Fruit fly (Drosophila melanogaster): ENCODE data around the gene CG15337.

CG15337 gene

dm6 chrX:8163452-8163851 lies 3.6 kb downstream of the CG15337 start:
- TF ChIP-seq CG4496 (GFP tag; IDR thresholded peaks at IDR 0.05) = peak; percentile 69
- TF ChIP-seq CG14655 (GFP tag; optimal IDR thresholded peaks at IDR 0.05) = peak; percentile 73
- TF ChIP-seq CG8301 (tag; optimal IDR thresholded peaks at IDR 0.05) = peak; percentile 78
- TF ChIP-seq CG12605 (GFP tag; IDR thresholded peaks at IDR 0.05) = 0 out of 2 replicates have a peak, but pooled peaks have one; percentile 12
- TF ChIP-seq fd96Ca (GFP tag; IDR thresholded peaks at IDR 0.05) = no peak
- TF ChIP-seq Ets98B (GFP tag; IDR thresholded peaks at IDR 0.05) = peak; percentile 25; the same call in 1 of the 2 replicates

dm6 chrX:8165608-8166007 lies 5.8 kb downstream of the CG15337 start, which contains the start of gene Or7a:
Gene Or7a (minus strand): TSS chrX:8165708.
- TF ChIP-seq CG10348 (GFP tag; IDR thresholded peaks at IDR 0.05) (no peak), CG4496 (GFP tag; IDR thresholded peaks at IDR 0.05) (no peak), CG32121 (GFP tag; IDR thresholded peaks at IDR 0.05) (no peak), CG14655 (GFP tag; optimal IDR thresholded peaks at IDR 0.05) (no peak), CG8159 (tag; optimal IDR thresholded peaks at IDR 0.05) (no peak), Pif1A (GFP tag; optimal IDR thresholded peaks at IDR 0.05) (no peak), fd96Ca (GFP tag; IDR thresholded peaks at IDR 0.05) (no peak), CG15710 (tag; optimal IDR thresholded peaks at IDR 0.05) (no peak)

dm6 chrX:8170166-8170565 lies 10.3 kb downstream of the CG15337 start, which contains the start of gene CG2278:
Gene CG2278 (minus strand): TSS chrX:8170266.
- TF ChIP-seq gl (tag; optimal IDR thresholded peaks at IDR 0.05) = no peak
- TF ChIP-seq Snoo (tag; optimal IDR thresholded peaks at IDR 0.05) = no peak
- no peak for TF ChIP-seq rn (GFP tag; IDR thresholded peaks at IDR 0.05)
- TF ChIP-seq CG34367 (tag; optimal IDR thresholded peaks at IDR 0.05) = no peak

DNA sequence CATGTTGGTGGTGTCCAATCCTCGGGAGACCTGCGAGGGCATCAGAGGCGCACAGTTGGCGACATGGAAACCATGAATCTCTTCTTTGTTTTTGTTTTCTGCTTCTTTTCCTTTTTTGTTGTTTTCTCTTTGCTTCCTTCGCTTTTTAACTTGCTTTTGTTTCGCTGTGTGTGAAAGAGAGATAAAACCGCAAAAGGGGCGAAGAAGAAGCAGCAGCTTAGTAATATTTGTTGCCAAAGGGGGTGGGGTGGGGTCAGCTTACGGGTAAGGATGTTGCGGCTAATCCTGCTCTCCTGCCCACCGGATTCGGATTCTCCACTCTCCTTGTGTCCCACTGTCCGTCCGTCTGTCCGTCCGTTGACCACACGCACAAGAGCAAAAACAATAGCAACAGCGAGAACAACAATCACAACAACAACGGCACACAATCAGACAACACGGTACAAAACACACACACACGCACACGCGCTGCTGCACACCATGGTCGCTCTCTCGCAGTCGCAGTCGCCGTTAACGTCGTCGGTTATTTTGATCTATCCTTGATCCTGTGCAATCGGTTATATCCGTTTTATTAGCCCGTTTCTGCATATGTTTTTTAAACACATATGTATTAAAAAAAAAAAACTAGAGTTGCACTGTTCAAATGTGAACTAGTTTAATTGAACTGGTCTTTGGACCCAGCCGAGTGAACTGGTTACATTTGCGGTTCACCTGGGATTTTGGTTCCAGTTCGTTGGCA lies 16.6 kb downstream of the CG15337 start:
- no peak for TF ChIP-seq CG32121 (GFP tag; IDR thresholded peaks at IDR 0.05)
- TF ChIP-seq CG10348 (GFP tag; IDR thresholded peaks at IDR 0.05) = no peak
- peak; percentile 35 for TF ChIP-seq CG8159 (tag; optimal IDR thresholded peaks at IDR 0.05)
- peak; percentile 38 for TF ChIP-seq EcR (GFP tag; optimal IDR thresholded peaks at IDR 0.05)
- TF ChIP-seq gl (tag; optimal IDR thresholded peaks at IDR 0.05) = peak; percentile 56
- no peak for TF ChIP-seq Ets98B (GFP tag; IDR thresholded peaks at IDR 0.05)
- TF ChIP-seq D1 (tag; optimal IDR thresholded peaks at IDR 0.05) = no peak
- TF ChIP-seq CG34367 (tag; optimal IDR thresholded peaks at IDR 0.05) = peak; percentile 46
- peak; percentile 39; the same call in 1 of the 3 replicates for TF ChIP-seq CG4496 (GFP tag; IDR thresholded peaks at IDR 0.05)
- no peak for TF ChIP-seq CG14655 (GFP tag; optimal IDR thresholded peaks at IDR 0.05)
- peak; percentile 26 for TF ChIP-seq CG9948 (tag; optimal IDR thresholded peaks at IDR 0.05)
- TF ChIP-seq Pif1B (GFP tag; optimal IDR thresholded peaks at IDR 0.05) = no peak
- no peak for TF ChIP-seq fd96Ca (GFP tag; IDR thresholded peaks at IDR 0.05)
- TF ChIP-seq Snoo (tag; optimal IDR thresholded peaks at IDR 0.05) = no peak
- TF ChIP-seq CG15710 (tag; optimal IDR thresholded peaks at IDR 0.05) = peak; percentile 41
- no peak for TF ChIP-seq CG17806 (tag; optimal IDR thresholded peaks at IDR 0.05)
- no peak for TF ChIP-seq Pif1A (GFP tag; optimal IDR thresholded peaks at IDR 0.05)
- TF ChIP-seq CG12605 (GFP tag; IDR thresholded peaks at IDR 0.05) = peak; percentile 14; the same call in 1 of the 2 replicates

DNA sequence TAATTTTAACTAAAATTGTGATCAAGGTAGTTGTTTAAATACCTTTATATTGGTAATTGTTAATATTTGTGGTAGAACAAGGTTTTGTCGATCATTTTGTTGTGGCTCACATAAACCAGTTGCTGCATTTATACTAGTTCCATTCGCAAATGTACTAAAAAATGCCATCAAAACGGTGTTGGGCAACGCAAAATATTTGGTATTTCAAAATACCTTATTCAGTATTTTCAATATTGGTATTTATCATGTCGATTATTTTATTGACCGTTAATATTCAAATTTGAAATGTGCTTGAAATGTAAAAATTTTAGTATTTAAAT lies 17.1 kb downstream of the CG15337 start, which contains the start of gene slpr:
TSS of gene slpr (minus strand) at position 156 of the 320 bp plus-strand sequence.
- no peak for TF ChIP-seq CG12605 (GFP tag; IDR thresholded peaks at IDR 0.05)

dm6 chrX:8177742-8178141 lies 17.9 kb downstream of the CG15337 start:
- peak; percentile 85 for TF ChIP-seq CG13204 (GFP tag; optimal IDR thresholded peaks at IDR 0.05)
- peak; percentile 15; the same call in 1 of the 2 replicates for TF ChIP-seq CG12605 (GFP tag; IDR thresholded peaks at IDR 0.05)
- no peak for TF ChIP-seq rn (GFP tag; IDR thresholded peaks at IDR 0.05)
- peak; percentile 11; the same call in 1 of the 3 replicates for TF ChIP-seq fd96Ca (GFP tag; IDR thresholded peaks at IDR 0.05)

DNA sequence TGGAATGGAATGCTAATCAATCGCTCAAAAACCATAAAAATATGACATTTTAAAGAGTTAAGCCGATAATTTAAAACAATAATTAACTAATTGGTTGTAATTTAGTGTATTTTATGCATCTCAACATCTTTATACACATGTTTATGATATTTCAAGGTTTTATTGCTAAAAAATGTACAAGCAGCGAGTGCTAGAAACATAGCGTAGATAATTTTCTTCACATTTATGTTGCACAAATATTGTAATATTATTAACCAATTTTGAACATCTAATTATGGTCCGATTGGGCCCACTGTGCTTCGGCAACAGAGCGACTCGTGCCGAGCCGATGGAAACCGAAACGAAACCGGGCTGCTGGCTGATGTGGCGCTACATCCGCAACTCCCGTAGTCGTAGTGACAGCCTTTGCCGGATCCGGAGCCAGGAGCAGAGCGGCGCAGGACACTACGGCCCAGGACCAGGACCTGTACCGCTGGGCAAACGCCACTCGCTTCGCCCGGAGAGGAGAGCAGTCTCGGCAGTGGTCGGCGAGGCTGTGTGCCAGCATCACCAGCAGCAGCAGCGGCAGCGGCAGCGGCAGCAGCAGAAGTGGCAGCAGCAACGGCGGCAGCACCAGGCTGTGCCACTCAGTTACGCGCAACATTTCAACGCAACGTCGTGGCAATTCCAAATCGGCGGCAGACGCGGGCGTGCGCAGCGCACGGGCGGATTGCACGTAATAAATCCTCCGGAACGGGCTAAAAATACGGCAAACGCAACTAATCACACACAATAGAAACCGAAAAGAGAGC lies 18.5 kb downstream of the CG15337 start, which contains the start of gene sdt:
TSS of gene sdt (plus strand) at position 385 of the 791 bp plus-strand sequence.
- TF ChIP-seq CG17806 (tag; optimal IDR thresholded peaks at IDR 0.05) (no peak), CG13204 (GFP tag; optimal IDR thresholded peaks at IDR 0.05) (peak; percentile 69), CG4496 (GFP tag; IDR thresholded peaks at IDR 0.05) (no peak), CG8159 (tag; optimal IDR thresholded peaks at IDR 0.05) (peak; percentile 20), fd96Ca (GFP tag; IDR thresholded peaks at IDR 0.05) (no peak), Ets98B (GFP tag; IDR thresholded peaks at IDR 0.05) (no peak), EcR (GFP tag; optimal IDR thresholded peaks at IDR 0.05) (no peak)

Measured in whole organism, pupa.